Worm (Caenorhabditis elegans) whole organism, L1 larva: Measurements from ENCODE around the gene pak-1.
A peak's percentile ranks its signal among the peaks of the same experiment; 100 is the strongest.

Experiments
- C34B4.2 ChIP-seq: sonication (generic microtip); optimal IDR thresholded peaks from 2 replicates; lab custom pipeline; 2017; ENCODE audit warnings: mild to moderate bottlenecking, missing genetic modification characterization, missing compliant biosample characterization
- F16B12.6 ChIP-seq: fragments of 150-350 bp; optimal IDR thresholded peaks from 2 replicates; lab custom pipeline; 2014; ENCODE audit warnings: missing biosample characterization, missing genetic modification characterization
- Y116A8C.19 ChIP-seq: sonication (generic microtip); optimal IDR thresholded peaks from 2 replicates; lab custom pipeline; 2016; ENCODE audit warnings: missing compliant biosample characterization, missing genetic modification characterization, borderline replicate concordance
- aha-1 ChIP-seq: fragments of 150-350 bp; optimal IDR thresholded peaks from 2 replicates; lab custom pipeline; 2014; ENCODE audit warnings: missing biosample characterization, missing genetic modification characterization
- alr-1 ChIP-seq: fragments of 200-800 bp; sonication (Bioruptor generic); optimal IDR thresholded peaks from 2 replicates; lab custom pipeline; 2018; ENCODE audit warnings: borderline replicate concordance, mild to moderate bottlenecking, missing genetic modification characterization, missing compliant biosample characterization
- blmp-1 ChIP-seq: fragments of 150-350 bp; optimal IDR thresholded peaks from 2 replicates; lab custom pipeline; 2014; ENCODE audit warnings: missing biosample characterization, missing genetic modification characterization
- ceh-8 ChIP-seq: fragments of 200-800 bp; sonication (Bioruptor generic); optimal IDR thresholded peaks from 2 replicates; lab custom pipeline; 2018; ENCODE audit warnings: mild to moderate bottlenecking, missing genetic modification characterization, moderate library complexity, missing compliant biosample characterization
- ceh-90 ChIP-seq: sonication (generic microtip); optimal IDR thresholded peaks from 2 replicates; lab custom pipeline; 2016; ENCODE audit warnings: missing genetic modification characterization, missing compliant biosample characterization
- ces-1 ChIP-seq: fragments of 150-350 bp; optimal IDR thresholded peaks from 2 replicates; lab custom pipeline; 2014; ENCODE audit warnings: missing biosample characterization, missing genetic modification reagents, missing genetic modification characterization
- efl-1 ChIP-seq, 4 experiments: fragments of 150-350 bp; optimal IDR thresholded peaks in 3 of 4; peaks in 1 of 4; 1 replicate in 1 of 4; 2 replicates in 3 of 4; lab custom pipeline; 2014; ENCODE audit warnings: missing biosample characterization in 2 of 4, missing genetic modification characterization in 2 of 4, missing genetic modification reagents in 2 of 4
- egl-13 ChIP-seq: sonication (generic microtip); optimal IDR thresholded peaks from 2 replicates; lab custom pipeline; 2016; ENCODE audit warnings: missing genotype, missing genetic modification reagents, missing genetic modification characterization, missing compliant biosample characterization
- egl-27 ChIP-seq, 2 experiments: fragments of 150-350 bp in 1 of 2; sonication (generic microtip); optimal IDR thresholded peaks; 3 replicates each; lab custom pipeline; 2017 to 2018; ENCODE audit warnings: missing biosample characterization in 2 of 2, missing genetic modification characterization in 2 of 2, missing genetic modification reagents in 2 of 2
- elt-2 ChIP-seq: sonication (generic microtip); optimal IDR thresholded peaks from 2 replicates; lab custom pipeline; 2016; ENCODE audit warnings: missing genetic modification characterization, mild to moderate bottlenecking, inconsistent platforms, missing compliant biosample characterization, missing genetic modification reagents
- ets-5 ChIP-seq: fragments of 200-800 bp; sonication (Bioruptor generic); IDR thresholded peaks from 2 replicates; pipeline ENCODE4 v1.3.6; 2022; ENCODE audit warnings: missing genetic modification characterization, missing compliant biosample characterization
- fkh-10 ChIP-seq: sonication (generic microtip); optimal IDR thresholded peaks from 2 replicates; lab custom pipeline; 2017; ENCODE audit warnings: missing biosample characterization, missing genetic modification reagents, missing genetic modification characterization
- fkh-4 ChIP-seq: sonication (generic microtip); optimal IDR thresholded peaks from 2 replicates; lab custom pipeline; 2016; ENCODE audit warnings: missing compliant biosample characterization, missing genetic modification characterization, borderline replicate concordance
- fos-1 ChIP-seq: fragments of 150-350 bp; optimal IDR thresholded peaks from 2 replicates; lab custom pipeline; 2014; ENCODE audit warnings: missing biosample characterization, missing genetic modification characterization
- grh-1 ChIP-seq: fragments of 200-800 bp; sonication (Bioruptor generic); IDR thresholded peaks from 2 replicates; pipeline ENCODE4 v1.3.6; 2022; ENCODE audit warnings: missing genetic modification reagents, missing genetic modification characterization, missing compliant biosample characterization
- hlh-17 ChIP-seq: fragments of 200-800 bp; sonication (Bioruptor generic); optimal IDR thresholded peaks from 2 replicates; lab custom pipeline; 2018; ENCODE audit warnings: missing genetic modification characterization, mild to moderate bottlenecking, missing compliant biosample characterization, moderate library complexity, borderline replicate concordance
- isw-1 ChIP-seq: fragments of 200-800 bp; sonication (Bioruptor generic); IDR thresholded peaks from 2 replicates; pipeline ENCODE4 v1.3.6; 2022; ENCODE audit warnings: missing genetic modification characterization, missing compliant biosample characterization
- jun-1 ChIP-seq: fragments of 150-350 bp; optimal IDR thresholded peaks from 2 replicates; lab custom pipeline; 2014; ENCODE audit warnings: missing biosample characterization, missing genetic modification reagents, missing genetic modification characterization
- lin-14 ChIP-seq: fragments of 200-800 bp; sonication (Bioruptor generic); optimal IDR thresholded peaks from 2 replicates; lab custom pipeline; 2018; ENCODE audit warnings: mild to moderate bottlenecking, missing genetic modification characterization, moderate library complexity, missing compliant biosample characterization
- lin-35 ChIP-seq, 2 experiments: fragments of 150-350 bp; optimal IDR thresholded peaks; 2 replicates each; lab custom pipeline; 2014; ENCODE audit warnings: missing biosample characterization in 2 of 2, missing genetic modification characterization in 2 of 2, missing genetic modification reagents in 2 of 2
- lin-39 ChIP-seq: fragments of 150-350 bp; optimal IDR thresholded peaks from 2 replicates; lab custom pipeline; 2014; ENCODE audit warnings: missing biosample characterization, missing genetic modification reagents, missing genetic modification characterization
- lir-3 ChIP-seq: sonication (generic microtip); optimal IDR thresholded peaks from 2 replicates; lab custom pipeline; 2016; ENCODE audit warnings: mild to moderate bottlenecking, missing genetic modification characterization, moderate library complexity, missing compliant biosample characterization; ENCODE audit not compliant: poor library complexity
- lsy-2 ChIP-seq, 2 experiments: fragments of 150-350 bp; optimal IDR thresholded peaks; 2 replicates each; lab custom pipeline; 2014; ENCODE audit warnings: missing biosample characterization in 2 of 2, missing genetic modification characterization in 2 of 2
- mep-1 ChIP-seq: fragments of 150-350 bp; optimal IDR thresholded peaks from 2 replicates; lab custom pipeline; 2014; ENCODE audit warnings: missing biosample characterization, missing genetic modification characterization
- nhr-71 ChIP-seq: sonication (generic microtip); optimal IDR thresholded peaks from 2 replicates; lab custom pipeline; 2016; ENCODE audit warnings: mild to moderate bottlenecking, missing genetic modification characterization, moderate library complexity, missing compliant biosample characterization
- nhr-76 ChIP-seq: sonication (generic microtip); optimal IDR thresholded peaks from 2 replicates; lab custom pipeline; 2017; ENCODE audit warnings: missing biosample characterization, missing genetic modification characterization
- nhr-77 ChIP-seq: fragments of 150-350 bp; optimal IDR thresholded peaks from 2 replicates; lab custom pipeline; 2014; ENCODE audit warnings: missing biosample characterization, missing genetic modification characterization
- nhr-84 ChIP-seq: sonication (generic microtip); optimal IDR thresholded peaks from 2 replicates; lab custom pipeline; 2017; ENCODE audit warnings: missing biosample characterization, missing genetic modification characterization
- nhr-90 ChIP-seq: sonication (generic microtip); optimal IDR thresholded peaks from 2 replicates; lab custom pipeline; 2016; ENCODE audit warnings: mild to moderate bottlenecking, missing genetic modification characterization, missing compliant biosample characterization; ENCODE audit not compliant: poor library complexity
- pag-3 ChIP-seq: sonication (generic microtip); optimal IDR thresholded peaks from 2 replicates; lab custom pipeline; 2017; ENCODE audit warnings: missing genetic modification characterization, mild to moderate bottlenecking, missing compliant biosample characterization, antibody characterized with exemption, borderline replicate concordance; ENCODE audit not compliant: insufficient read depth
- pax-3 ChIP-seq: fragments of 200-800 bp; sonication (Bioruptor generic); optimal IDR thresholded peaks from 2 replicates; lab custom pipeline; 2018; ENCODE audit warnings: mild to moderate bottlenecking, missing genetic modification characterization, moderate library complexity, missing compliant biosample characterization
- pqm-1 ChIP-seq: sonication (generic microtip); optimal IDR thresholded peaks from 3 replicates; lab custom pipeline; 2017; ENCODE audit warnings: missing biosample characterization, missing genetic modification characterization
- rnt-1 ChIP-seq: sonication (generic microtip); optimal IDR thresholded peaks from 2 replicates; lab custom pipeline; 2016; ENCODE audit warnings: mild to moderate bottlenecking, missing genetic modification characterization, moderate library complexity, missing compliant biosample characterization
- skn-1 ChIP-seq: fragments of 150-350 bp; optimal IDR thresholded peaks from 2 replicates; lab custom pipeline; 2014; ENCODE audit warnings: missing biosample characterization, missing genetic modification characterization
- snu-23 ChIP-seq: sonication (generic microtip); optimal IDR thresholded peaks from 2 replicates; lab custom pipeline; 2016; ENCODE audit warnings: missing genetic modification characterization, missing compliant biosample characterization
- sup-37 ChIP-seq: fragments of 200-800 bp; sonication (Bioruptor generic); optimal IDR thresholded peaks from 2 replicates; lab custom pipeline; 2018; ENCODE audit warnings: mild to moderate bottlenecking, missing genetic modification characterization, missing compliant biosample characterization
- unc-30 ChIP-seq: sonication (generic microtip); optimal IDR thresholded peaks from 2 replicates; lab custom pipeline; 2017; ENCODE audit warnings: missing biosample characterization, missing genetic modification characterization
- unc-86 ChIP-seq: sonication (generic microtip); optimal IDR thresholded peaks from 2 replicates; lab custom pipeline; 2016; ENCODE audit warnings: missing genetic modification characterization, missing compliant biosample characterization
- vab-15 ChIP-seq: sonication (generic microtip); optimal IDR thresholded peaks from 2 replicates; lab custom pipeline; 2017; ENCODE audit warnings: missing genotype, mild to moderate bottlenecking, missing genetic modification characterization, missing compliant biosample characterization
- xbp-1 ChIP-seq: sonication (generic microtip); optimal IDR thresholded peaks from 2 replicates; lab custom pipeline; 2016; ENCODE audit warnings: missing genetic modification characterization, missing compliant biosample characterization
- zag-1 ChIP-seq: fragments of 150-350 bp; optimal IDR thresholded peaks from 2 replicates; lab custom pipeline; 2014; ENCODE audit warnings: missing biosample characterization, missing genetic modification characterization
- zip-4 ChIP-seq: fragments of 200-800 bp; sonication (Bioruptor generic); optimal IDR thresholded peaks from 2 replicates; lab custom pipeline; 2018; ENCODE audit warnings: mild to moderate bottlenecking, missing genetic modification characterization, moderate library complexity, missing compliant biosample characterization
- ztf-11 ChIP-seq, 2 experiments: sonication (generic microtip); optimal IDR thresholded peaks; 2 replicates each; lab custom pipeline; 2016 to 2017; ENCODE audit warnings: missing genetic modification characterization in 2 of 2, missing biosample characterization in 1 of 2, missing compliant biosample characterization in 1 of 2
- ztf-4 ChIP-seq: fragments of 150-350 bp; optimal IDR thresholded peaks from 2 replicates; lab custom pipeline; 2014; ENCODE audit warnings: missing biosample characterization, missing genetic modification characterization

Gene pak-1

DNA sequence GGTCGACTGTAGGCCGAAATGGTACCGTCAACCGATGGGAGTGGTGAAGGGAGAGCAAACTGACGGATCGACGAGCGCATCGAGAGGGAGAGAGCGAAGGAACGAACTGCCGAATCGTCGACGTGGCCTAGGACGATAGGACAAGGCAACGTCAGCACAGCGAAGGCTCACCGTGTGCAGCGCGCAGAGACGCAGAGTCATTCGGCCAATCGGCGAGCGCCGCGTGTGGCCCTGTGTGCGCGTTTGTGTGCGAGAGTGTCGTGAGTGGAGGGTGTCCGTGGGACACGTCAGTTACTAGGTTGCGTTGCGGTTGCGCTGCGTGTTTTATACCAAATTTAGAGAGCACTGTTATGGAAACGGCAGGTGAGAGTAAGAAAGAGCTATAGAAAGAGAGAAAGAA lies 43.6 kb upstream of the pak-1 start, which contains the start of gene hsp-3 (continued):
- TF ChIP-seq fkh-4 (tag; lab: Kevin White, UChicago) (peak; percentile 11), isw-1 (GFP tag; lab: Robert Waterston, UW) (peak; percentile 96), F16B12.6 (tag; lab: Kevin White, UChicago) (peak; percentile 64), unc-86 (peak; percentile 96), ceh-8 (GFP tag; lab: Kevin White, UChicago) (peak; percentile 88), lsy-2 (tag; optimal IDR thresholded peaks at IDR 0.05; lab: Kevin White, UChicago) (peak; percentile 95 to 97), ces-1 (GFP tag; lab: Kevin White, UChicago) (no peak), egl-13 (tag; lab: Kevin White, UChicago) (peak; percentile 92), pag-3 (no peak), ztf-11 (tag; optimal IDR thresholded peaks at IDR 0.05; lab: Kevin White, UChicago) (peak in 1 of 2 experiments; percentile 93), Y116A8C.19 (tag; lab: Kevin White, UChicago) (no peak), nhr-84 (tag; lab: Kevin White, UChicago) (no peak), pax-3 (peak; percentile 95), rnt-1 (tag; lab: Kevin White, UChicago) (peak; percentile 95), zag-1 (tag; lab: Kevin White, UChicago) (no peak), efl-1 (optimal IDR thresholded peaks at IDR 0.05; lab: Kevin White, UChicago) (peak; percentile 84 to 92), efl-1 (GFP tag; optimal IDR thresholded peaks at IDR 0.05 in 1 of 2; lab: Kevin White, UChicago) (peak; percentile 84 to 97), nhr-76 (tag; lab: Kevin White, UChicago) (peak; percentile 78), vab-15 (peak; percentile 49), lin-39 (tag; lab: Kevin White, UChicago) (peak; percentile 73), lir-3 (tag; lab: Kevin White, UChicago) (peak; percentile 89), aha-1 (tag; lab: Kevin White, UChicago) (peak; percentile 75), blmp-1 (tag; lab: Kevin White, UChicago) (peak; percentile 41), C34B4.2 (tag; lab: Kevin White, UChicago) (peak; percentile 44), hlh-17 (GFP tag; lab: Kevin White, UChicago) (no peak), nhr-90 (tag; lab: Kevin White, UChicago) (peak; percentile 98), nhr-77 (tag; lab: Kevin White, UChicago) (peak; percentile 96), fos-1 (tag; lab: Kevin White, UChicago) (peak; percentile 93), ceh-90 (tag; lab: Kevin White, UChicago) (no peak), jun-1 (tag; lab: Kevin White, UChicago) (peak; percentile 97), lin-14 (GFP tag; lab: Kevin White, UChicago) (peak; percentile 99)

DNA sequence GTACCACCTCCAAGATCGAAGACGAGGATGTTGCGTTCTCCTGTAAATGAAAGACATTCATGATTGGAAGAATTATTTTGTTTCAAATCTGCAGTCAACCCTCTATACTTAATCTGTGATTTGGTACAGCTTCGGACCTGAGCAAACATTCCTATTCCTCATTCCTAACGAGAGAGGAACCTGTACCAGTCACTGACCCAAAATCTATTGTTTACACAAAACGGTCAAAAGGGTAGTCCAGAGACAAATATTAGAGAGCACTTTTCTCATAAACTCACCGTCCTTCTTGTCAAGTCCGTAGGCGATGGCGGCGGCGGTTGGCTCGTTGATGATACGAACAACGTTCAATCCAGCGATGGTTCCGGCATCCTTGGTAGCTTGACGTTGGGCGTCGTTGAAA lies 42.4 kb upstream of the pak-1 start:
- TF ChIP-seq nhr-71 (tag; lab: Kevin White, UChicago) (peak; percentile 16), egl-27 (tag; optimal IDR thresholded peaks at IDR 0.05; lab: Kevin White, UChicago) (no peak)

DNA sequence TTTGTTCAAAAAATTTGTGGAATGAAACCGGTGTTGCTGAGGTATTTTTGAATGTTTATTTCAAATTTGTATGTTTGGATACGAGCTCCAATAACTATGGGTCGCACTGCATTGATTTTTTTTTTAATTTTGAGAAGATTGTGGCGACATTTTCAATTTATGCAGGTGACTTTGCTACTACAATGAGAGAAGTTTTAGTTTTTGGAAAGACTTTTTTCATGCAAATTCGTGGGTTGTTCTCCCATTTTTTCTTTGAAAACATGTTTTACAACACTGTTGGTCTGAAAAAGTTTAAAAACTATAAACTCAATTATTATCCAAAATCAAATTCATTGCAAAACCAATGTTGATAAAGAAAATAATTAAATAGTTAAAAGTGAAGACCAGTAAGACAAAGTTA lies 40.3 kb upstream of the pak-1 start:
- no peak for TF ChIP-seq nhr-84 (tag; lab: Kevin White, UChicago)
- TF ChIP-seq snu-23 = no peak
- TF ChIP-seq ets-5 (GFP tag; lab: Robert Waterston, UW) = no peak
- no peak for TF ChIP-seq ztf-11 (tag; optimal IDR thresholded peaks at IDR 0.05; lab: Kevin White, UChicago)
- no peak for TF ChIP-seq unc-30 (tag; lab: Kevin White, UChicago)
- peak; percentile 25 for TF ChIP-seq xbp-1
- no peak for TF ChIP-seq sup-37 (GFP tag; lab: Kevin White, UChicago)
- no peak for TF ChIP-seq alr-1 (tag; lab: Kevin White, UChicago)
- TF ChIP-seq zip-4 (GFP tag; lab: Kevin White, UChicago) = no peak
- no peak for TF ChIP-seq ceh-8 (GFP tag; lab: Kevin White, UChicago)
- TF ChIP-seq jun-1 (tag; lab: Kevin White, UChicago) = no peak
- TF ChIP-seq lin-14 (GFP tag; lab: Kevin White, UChicago) = no peak
- no peak for TF ChIP-seq mep-1
- no peak for TF ChIP-seq ztf-4 (tag; lab: Kevin White, UChicago)
- no peak for TF ChIP-seq pqm-1 (tag; lab: Kevin White, UChicago)
- TF ChIP-seq zag-1 (tag; lab: Kevin White, UChicago) = no peak
- TF ChIP-seq fkh-10 = no peak
- TF ChIP-seq elt-2 (tag; lab: Kevin White, UChicago) = peak; percentile 27
- TF ChIP-seq lin-35 (GFP tag; optimal IDR thresholded peaks at IDR 0.05; lab: Kevin White, UChicago) = no peak
- TF ChIP-seq C34B4.2 (tag; lab: Kevin White, UChicago) = no peak
- TF ChIP-seq hlh-17 (GFP tag; lab: Kevin White, UChicago) = no peak
- no peak for TF ChIP-seq skn-1
- TF ChIP-seq rnt-1 (tag; lab: Kevin White, UChicago) = no peak
- TF ChIP-seq grh-1 = no peak
